ENCODE assay signal across 3 worm cellular contexts in the genomic region with DNA sequence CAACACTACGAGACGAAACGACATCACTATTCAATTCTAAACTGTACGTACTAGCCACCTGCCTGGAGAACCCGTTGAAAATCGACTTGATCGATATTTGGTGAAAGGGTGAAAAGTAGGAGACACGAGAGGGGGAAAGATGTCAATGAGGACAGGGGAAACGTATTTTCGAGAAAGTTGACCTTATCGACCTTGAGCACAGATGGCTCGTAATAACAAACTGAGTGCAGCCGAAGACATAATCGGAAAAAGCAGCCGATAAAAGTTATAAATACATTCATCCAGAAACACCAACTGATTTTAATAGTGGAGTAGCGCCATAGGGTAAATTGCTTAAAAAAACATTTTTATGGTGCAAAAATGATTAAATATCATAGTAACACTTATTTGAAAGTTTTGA.
A peak's percentile ranks its signal among the peaks of the same experiment; 100 is the strongest.
TF ChIP-seq lines count a peak whose summit lies in the region.

No protein-coding gene starts in this region.

TF ChIP-seq in whole organism, L1 larva, 84 proteins besides CTCF, POLR2A, EP300 and RAD21:
- no peak for TF ChIP-seq ceh-82 (tag; optimal IDR thresholded peaks at IDR 0.05; lab: Kevin White, UChicago)
- TF ChIP-seq efl-1 (optimal IDR thresholded peaks at IDR 0.05; lab: Kevin White, UChicago), result no peak
- TF ChIP-seq efl-1 (GFP tag; optimal IDR thresholded peaks at IDR 0.05 in 1 of 2; lab: Kevin White, UChicago), result peak in 1 of 2 experiments; percentile 79
- no peak for TF ChIP-seq skn-1 (tag; optimal IDR thresholded peaks at IDR 0.05; lab: Kevin White, UChicago)
- TF ChIP-seq C16A3.4 (tag; optimal IDR thresholded peaks at IDR 0.05; lab: Kevin White, UChicago), result no peak
- peak; percentile 45 for TF ChIP-seq blmp-1 (tag; optimal IDR thresholded peaks at IDR 0.05; lab: Kevin White, UChicago)

TF ChIP-seq in whole organism, L3 larva, 47 proteins besides CTCF, POLR2A, EP300 and RAD21:
- TF ChIP-seq fkh-2 (tag; optimal IDR thresholded peaks at IDR 0.05; lab: Kevin White, UChicago) (no peak), nhr-28 (tag; optimal IDR thresholded peaks at IDR 0.05; lab: Kevin White, UChicago) (no peak), ceh-28 (tag; optimal IDR thresholded peaks at IDR 0.05; lab: Kevin White, UChicago) (peak; percentile 47), nhr-25 (tag; optimal IDR thresholded peaks at IDR 0.05; lab: Kevin White, UChicago) (peak; percentile 48), ztf-4 (tag; optimal IDR thresholded peaks at IDR 0.05; lab: Kevin White, UChicago) (no peak), elt-2 (tag; optimal IDR thresholded peaks at IDR 0.05; lab: Kevin White, UChicago) (no peak), hmg-11 (tag; optimal IDR thresholded peaks at IDR 0.05; lab: Kevin White, UChicago) (no peak), unc-62 (GFP tag; optimal IDR thresholded peaks at IDR 0.05; lab: Kevin White, UChicago) (no peak)

TF ChIP-seq in whole organism, mixed stage, embryonic, 35 proteins besides CTCF, POLR2A, EP300 and RAD21:
- TF ChIP-seq zip-8 (tag; optimal IDR thresholded peaks at IDR 0.05; lab: Kevin White, UChicago) (no peak), ham-2 (GFP tag; optimal IDR thresholded peaks at IDR 0.05; lab: Kevin White, UChicago) (peak; percentile 1), nhr-2 (tag; optimal IDR thresholded peaks at IDR 0.05; lab: Kevin White, UChicago) (peak; percentile 17)
